Worm (Caenorhabditis elegans): ENCODE measurements around the gene gcy-34.

DNA sequence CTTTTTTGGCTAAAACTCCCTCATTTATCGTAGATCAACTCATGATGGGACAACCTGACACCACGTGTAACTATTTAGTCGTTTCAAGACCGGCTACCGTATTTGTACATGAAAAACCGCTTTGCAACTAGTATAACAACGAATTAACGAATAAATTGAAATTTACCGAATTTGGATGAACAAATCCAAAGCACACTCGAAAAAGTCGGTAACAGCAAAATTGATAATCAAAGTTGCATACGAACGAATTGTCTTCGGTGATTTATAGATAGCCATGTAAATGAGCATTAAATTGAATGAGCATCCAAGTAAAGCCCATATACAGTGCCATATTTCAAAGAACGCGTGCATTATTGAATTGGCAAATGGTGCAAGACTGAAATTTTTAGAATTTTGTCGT lies 46.7 kb upstream of the gcy-34 start, which contains the start of gene srd-17:
- TF ChIP-seq mdl-1 (tag; optimal IDR thresholded peaks at IDR 0.05) (no peak), daf-12 (tag; optimal IDR thresholded peaks at IDR 0.05) (no peak), ama-1 (optimal IDR thresholded peaks at IDR 0.05) (no peak), nfya-1 (tag; optimal IDR thresholded peaks at IDR 0.05; ENCODE audit: insufficient read depth) (no peak), ztf-11 (tag; optimal IDR thresholded peaks at IDR 0.05) (no peak), R02D3.7 (tag; optimal IDR thresholded peaks at IDR 0.05) (no peak), nhr-28 (tag; optimal IDR thresholded peaks at IDR 0.05) (no peak), pha-4 (tag; optimal IDR thresholded peaks at IDR 0.05) (no peak), elt-3 (tag; optimal IDR thresholded peaks at IDR 0.05) (no peak), aly-2 (tag; optimal IDR thresholded peaks at IDR 0.05) (no peak)
